Fruit fly (Drosophila melanogaster) whole organism, embryonic: ENCODE results near the gene Pop2.

Source experiments
- Atf-2 ChIP-seq: fragments of 200-800 bp; sonication (Bioruptor generic); optimal IDR thresholded peaks from 2 replicates; lab custom pipeline; 2016; ENCODE audit warnings: missing biosample characterization, missing genetic modification characterization
- B-H1 ChIP-seq: fragments of 200-800 bp; sonication (Bioruptor generic); IDR thresholded peaks from 3 replicates; pipeline ENCODE4 v1.3.6; 2022; ENCODE audit warnings: missing biosample characterization, missing genetic modification characterization
- CG10431 ChIP-seq: fragments of 200-800 bp; sonication (Bioruptor generic); optimal IDR thresholded peaks from 3 replicates; lab custom pipeline; 2018; ENCODE audit warnings: missing biosample characterization, mild to moderate bottlenecking, missing genetic modification characterization
- CG10654 ChIP-seq: fragments of 200-800 bp; sonication (Bioruptor generic); optimal IDR thresholded peaks from 2 replicates; lab custom pipeline; 2016; ENCODE audit warnings: missing biosample characterization, missing genetic modification characterization
- CG12155 ChIP-seq: fragments of 200-800 bp; sonication (Bioruptor generic); optimal IDR thresholded peaks from 3 replicates; lab custom pipeline; 2016; ENCODE audit warnings: missing biosample characterization, missing genetic modification characterization
- CG12391 ChIP-seq: fragments of 200-800 bp; sonication (Bioruptor generic); optimal IDR thresholded peaks from 3 replicates; lab custom pipeline; 2018; ENCODE audit warnings: missing biosample characterization, mild to moderate bottlenecking, missing genetic modification characterization, moderate library complexity
- CG14860 ChIP-seq: fragments of 200-800 bp; sonication (Bioruptor generic); IDR thresholded peaks from 3 replicates; pipeline ENCODE4 v1.3.6; 2022; ENCODE audit warnings: missing biosample characterization, missing genetic modification characterization; ENCODE audit not compliant: partially characterized antibody
- CG15073 ChIP-seq: fragments of 200-800 bp; sonication (Bioruptor generic); optimal IDR thresholded peaks from 2 replicates; lab custom pipeline; 2016; ENCODE audit warnings: missing biosample characterization, missing genetic modification characterization
- CG15601 ChIP-seq: fragments of 200-800 bp; sonication (Bioruptor generic); optimal IDR thresholded peaks from 3 replicates; lab custom pipeline; 2019; ENCODE audit warnings: missing biosample characterization, mild to moderate bottlenecking, missing genetic modification characterization, moderate library complexity
- CG18262 ChIP-seq: fragments of 200-800 bp; optimal IDR thresholded peaks from 3 replicates; lab custom pipeline; 2019; ENCODE audit warnings: missing biosample characterization, mild to moderate bottlenecking, missing genetic modification characterization, moderate library complexity
- CG2875 ChIP-seq: fragments of 200-800 bp; sonication (Bioruptor generic); optimal IDR thresholded peaks from 2 replicates; lab custom pipeline; 2017; ENCODE audit warnings: missing biosample characterization, mild to moderate bottlenecking, missing genetic modification characterization, missing genetic modification reagents
- CG31388 ChIP-seq: fragments of 200-800 bp; sonication (Bioruptor generic); optimal IDR thresholded peaks from 2 replicates; lab custom pipeline; 2016; ENCODE audit warnings: missing biosample characterization, missing genetic modification characterization
- CG32767 ChIP-seq: fragments of 200-800 bp; sonication (Bioruptor generic); IDR thresholded peaks from 2 replicates; pipeline ENCODE4 v1.3.6; 2022; ENCODE audit warnings: missing biosample characterization, missing genetic modification characterization
- CG4282 ChIP-seq: fragments of 200-800 bp; sonication (Bioruptor generic); optimal IDR thresholded peaks from 2 replicates; lab custom pipeline; 2016; ENCODE audit warnings: missing biosample characterization, missing genetic modification characterization
- CG4360 ChIP-seq: fragments of 200-800 bp; sonication (Bioruptor generic); IDR thresholded peaks from 2 replicates; pipeline ENCODE4 v1.3.6; 2022; ENCODE audit warnings: missing biosample characterization, missing genetic modification characterization
- CG6854 ChIP-seq: fragments of 200-800 bp; sonication (Bioruptor generic); optimal IDR thresholded peaks from 3 replicates; lab custom pipeline; 2017; ENCODE audit warnings: missing biosample characterization, mild to moderate bottlenecking, missing genetic modification characterization
- CG7556 ChIP-seq: fragments of 200-800 bp; sonication (Bioruptor generic); optimal IDR thresholded peaks from 2 replicates; lab custom pipeline; 2017; ENCODE audit warnings: missing biosample characterization, mild to moderate bottlenecking, missing genetic modification characterization
- CG8765 ChIP-seq: fragments of 200-800 bp; sonication (Bioruptor generic); IDR thresholded peaks from 2 replicates; pipeline ENCODE4 v1.3.6; 2022; ENCODE audit warnings: missing biosample characterization, missing genetic modification characterization
- CG8924 ChIP-seq: fragments of 200-800 bp; optimal IDR thresholded peaks from 3 replicates; lab custom pipeline; 2019; ENCODE audit warnings: missing biosample characterization, mild to moderate bottlenecking, missing genetic modification characterization, moderate library complexity
- Dll ChIP-seq: fragments of 200-800 bp; sonication (Bioruptor generic); IDR thresholded peaks from 4 replicates; pipeline ENCODE4 v1.3.6; 2022; ENCODE audit warnings: missing biosample characterization, missing genetic modification characterization; ENCODE audit not compliant: partially characterized antibody
- Drgx ChIP-seq: fragments of 200-800 bp; sonication (Bioruptor generic); IDR thresholded peaks from 2 replicates; pipeline ENCODE4 v1.3.6; 2022; ENCODE audit warnings: missing biosample characterization, missing genetic modification characterization
- E2f1 ChIP-seq: fragments of 200-800 bp; sonication (Bioruptor generic); IDR thresholded peaks from 2 replicates; pipeline ENCODE4 v1.3.6; 2022; ENCODE audit warnings: missing biosample characterization, missing genetic modification characterization
- HmgD ChIP-seq: fragments of 200-800 bp; sonication (Bioruptor generic); optimal IDR thresholded peaks from 3 replicates; lab custom pipeline; 2016; ENCODE audit warnings: missing biosample characterization, missing genetic modification characterization
- Hr51 ChIP-seq, 2 experiments: fragments of 200-800 bp; sonication (Bioruptor generic); optimal IDR thresholded peaks; 2 replicates in 1 of 2; 3 replicates in 1 of 2; lab custom pipeline; 2016 to 2018; ENCODE audit warnings: missing biosample characterization in 2 of 2, missing genetic modification characterization in 2 of 2, mild to moderate bottlenecking in 1 of 2, moderate library complexity in 1 of 2
- NC2α ChIP-seq: fragments of 200-800 bp; sonication (Bioruptor generic); optimal IDR thresholded peaks from 2 replicates; lab custom pipeline; 2016; ENCODE audit warnings: missing biosample characterization, missing genetic modification characterization
- NK7.1 ChIP-seq: fragments of 200-800 bp; sonication (Bioruptor generic); optimal IDR thresholded peaks from 3 replicates; lab custom pipeline; 2016; ENCODE audit warnings: missing biosample characterization, missing genetic modification characterization
- Nf-YC ChIP-seq: fragments of 200-800 bp; optimal IDR thresholded peaks from 3 replicates; lab custom pipeline; 2019; ENCODE audit warnings: missing biosample characterization, mild to moderate bottlenecking, missing genetic modification characterization, moderate library complexity
- NfI ChIP-seq: fragments of 200-800 bp; sonication (Bioruptor generic); optimal IDR thresholded peaks from 3 replicates; lab custom pipeline; 2018; ENCODE audit warnings: missing biosample characterization, mild to moderate bottlenecking, missing genetic modification characterization, moderate library complexity
- Optix ChIP-seq: fragments of 200-800 bp; sonication (Bioruptor generic); IDR thresholded peaks from 3 replicates; pipeline ENCODE4 v1.3.6; 2022; ENCODE audit warnings: missing biosample characterization, missing genetic modification characterization
- Ptx1 ChIP-seq: fragments of 200-800 bp; sonication (Bioruptor generic); IDR thresholded peaks from 2 replicates; pipeline ENCODE4 v1.3.6; 2022; ENCODE audit warnings: missing biosample characterization, missing genetic modification characterization
- Rfx ChIP-seq: fragments of 200-800 bp; sonication (Bioruptor generic); IDR thresholded peaks from 2 replicates; pipeline ENCODE4 v1.3.6; 2022; ENCODE audit warnings: missing biosample characterization, missing genetic modification characterization
- Sry-β ChIP-seq: fragments of 200-800 bp; sonication (Bioruptor generic); optimal IDR thresholded peaks from 2 replicates; lab custom pipeline; 2018; ENCODE audit warnings: missing biosample characterization, mild to moderate bottlenecking, missing genetic modification characterization, moderate library complexity
- Stat92E ChIP-seq, 3 experiments: fragments of >200 bp in 2 of 3; fragments of 200-800 bp in 1 of 3; sonication (Bioruptor generic) in 1 of 3; optimal IDR thresholded peaks; 2 replicates each; lab custom pipeline; 2017 to 2019; ENCODE audit warnings: missing biosample characterization in 3 of 3, missing genetic modification characterization in 3 of 3, mild to moderate bottlenecking in 1 of 3, moderate library complexity in 1 of 3
- cad ChIP-seq: fragments of >200 bp; optimal IDR thresholded peaks from 2 replicates; lab custom pipeline; 2017; ENCODE audit warnings: missing biosample characterization, missing genetic modification characterization
- gfzf ChIP-seq: fragments of 200-800 bp; sonication (Bioruptor generic); optimal IDR thresholded peaks from 2 replicates; lab custom pipeline; 2016; ENCODE audit warnings: missing biosample characterization, mild to moderate bottlenecking, missing genetic modification characterization, moderate library complexity
- h ChIP-seq: fragments of >200 bp; optimal IDR thresholded peaks from 2 replicates; lab custom pipeline; 2017
- her ChIP-seq: fragments of 200-800 bp; sonication (Bioruptor generic); optimal IDR thresholded peaks from 2 replicates; lab custom pipeline; 2016; ENCODE audit warnings: missing biosample characterization, missing genetic modification characterization
- lov ChIP-seq, 2 experiments: fragments of 200-800 bp in 1 of 2; fragments of >200 bp in 1 of 2; sonication (Bioruptor generic) in 1 of 2; IDR thresholded peaks in 1 of 2; optimal IDR thresholded peaks in 1 of 2; 2 replicates in 1 of 2; 3 replicates in 1 of 2; pipeline versions ENCODE4 v1.3.6 to Lab custom; 2017 to 2022; ENCODE audit warnings: missing biosample characterization in 1 of 2, missing genetic modification characterization in 1 of 2
- maf-S ChIP-seq: fragments of 200-800 bp; sonication (Bioruptor generic); optimal IDR thresholded peaks from 2 replicates; lab custom pipeline; 2016; ENCODE audit warnings: missing biosample characterization, missing genetic modification characterization
- pfk ChIP-seq: fragments of 200-800 bp; sonication (Bioruptor generic); optimal IDR thresholded peaks from 2 replicates; lab custom pipeline; 2018; ENCODE audit warnings: missing biosample characterization, mild to moderate bottlenecking, missing genetic modification characterization, moderate library complexity
- prd ChIP-seq, 3 experiments: fragments of >200 bp in 2 of 3; fragments of 200-800 bp in 1 of 3; sonication (Bioruptor generic) in 1 of 3; optimal IDR thresholded peaks in 2 of 3; IDR thresholded peaks in 1 of 3; 2 replicates in 2 of 3; 3 replicates in 1 of 3; pipeline versions ENCODE4 v1.3.6 to Lab custom; 2017 to 2022; ENCODE audit warnings: missing biosample characterization in 1 of 3, missing genetic modification characterization in 1 of 3
- pum ChIP-seq: fragments of 200-800 bp; sonication (Bioruptor generic); optimal IDR thresholded peaks from 2 replicates; lab custom pipeline; 2016; ENCODE audit warnings: missing biosample characterization, missing genetic modification characterization
- pzg ChIP-seq: fragments of 200-800 bp; sonication (Bioruptor generic); optimal IDR thresholded peaks from 3 replicates; lab custom pipeline; 2018; ENCODE audit warnings: missing biosample characterization, mild to moderate bottlenecking, missing genetic modification characterization, moderate library complexity
- sisA ChIP-seq: fragments of 200-800 bp; sonication (Bioruptor generic); IDR thresholded peaks from 2 replicates; pipeline ENCODE4 v1.3.6; 2022; ENCODE audit warnings: missing biosample characterization, missing genetic modification characterization
- vfl ChIP-seq: fragments of 200-800 bp; sonication (Bioruptor generic); optimal IDR thresholded peaks from 2 replicates; lab custom pipeline; 2016; ENCODE audit warnings: missing biosample characterization, missing genetic modification characterization
- zen ChIP-seq: fragments of 200-800 bp; sonication (Bioruptor generic); optimal IDR thresholded peaks from 3 replicates; lab custom pipeline; 2018; ENCODE audit warnings: missing biosample characterization, mild to moderate bottlenecking, missing genetic modification characterization, moderate library complexity
- zfh2 ChIP-seq: fragments of 200-800 bp; sonication (Bioruptor generic); optimal IDR thresholded peaks from 2 replicates; lab custom pipeline; 2016; ENCODE audit warnings: missing biosample characterization, missing genetic modification characterization

Pop2 gene

dm6 chr3L:12002321-12003248, at the start of gene Pop2, which contains the start of gene CG6928 (continued):
- TF ChIP-seq CG31388 (peak; percentile 61), maf-S (GFP tag; lab: Kevin White, UChicago) (peak; percentile 82), h (lab: Kevin White, UChicago) (no peak), CG10654 (GFP tag; lab: Kevin White, UChicago) (peak; percentile 74), CG18262 (peak; percentile 45), CG32767 (GFP tag; lab: Robert Waterston, UW) (no peak; the same call in 1 of the 2 replicates), CG4360 (GFP tag; lab: Robert Waterston, UW) (no peak), cad (no peak), her (GFP tag; lab: Kevin White, UChicago) (peak; percentile 76), CG15073 (GFP tag; lab: Kevin White, UChicago) (no peak), pum (GFP tag; lab: Kevin White, UChicago) (peak; percentile 88), CG7556 (peak; percentile 52), NK7.1 (peak; percentile 34), Ptx1 (peak; percentile 85), CG12391 (peak; percentile 79), Sry-β (GFP tag; lab: Kevin White, UChicago) (peak; percentile 25), Rfx (GFP tag; lab: Robert Waterston, UW) (peak; percentile 82), vfl (GFP tag; lab: Kevin White, UChicago) (peak; percentile 74), NC2α (GFP tag; lab: Kevin White, UChicago) (peak; percentile 25), Hr51 (GFP tag; optimal IDR thresholded peaks at IDR 0.05; lab: Kevin White, UChicago) (peak in 1 of 2 experiments; percentile 88), NfI (GFP tag; lab: Kevin White, UChicago) (peak; percentile 61), Atf-2 (peak; percentile 68), CG2875 (GFP tag; lab: Kevin White, UChicago) (no peak), Nf-YC (tag; lab: Kevin White, UChicago) (peak; percentile 46), Dll (peak; percentile 95), zen (tag; lab: Kevin White, UChicago) (peak; percentile 71), gfzf (GFP tag; lab: Kevin White, UChicago) (peak; percentile 45), CG8765 (GFP tag; lab: Robert Waterston, UW) (peak; percentile 48; the same call in 1 of the 2 replicates), CG8924 (tag; lab: Kevin White, UChicago) (peak; percentile 56), sisA (GFP tag; lab: Robert Waterston, UW) (peak; percentile 74), Optix (peak; percentile 66), CG4282 (peak; percentile 89), pfk (GFP tag; lab: Kevin White, UChicago) (no peak), CG12155 (peak; percentile 81), E2f1 (GFP tag; lab: Robert Waterston, UW) (peak; percentile 59), CG10431 (GFP tag; lab: Kevin White, UChicago) (no peak), CG6854 (GFP tag; lab: Kevin White, UChicago) (no peak), zfh2 (GFP tag; lab: Kevin White, UChicago) (peak; percentile 87), prd (optimal IDR thresholded peaks at IDR 0.05; lab: Kevin White, UChicago) (no peak), prd (GFP tag; IDR thresholded peaks at IDR 0.05; lab: Robert Waterston, UW) (peak; percentile 80), lov (optimal IDR thresholded peaks at IDR 0.05; lab: Kevin White, UChicago) (no peak), lov (GFP tag; IDR thresholded peaks at IDR 0.05; lab: Robert Waterston, UW) (no peak), B-H1 (peak; percentile 55; the same call in 2 of the 3 replicates), CG14860 (GFP tag; lab: Robert Waterston, UW) (peak; percentile 83; the same call in 2 of the 3 replicates), CG15601 (peak; percentile 73), Stat92E (GFP tag; optimal IDR thresholded peaks at IDR 0.05; lab: Kevin White, UChicago) (peak in 1 of 3 experiments; percentile 13), HmgD (peak; percentile 70), pzg (GFP tag; lab: Kevin White, UChicago) (peak; percentile 88), Drgx (no peak)
